Worm (Caenorhabditis elegans): Measurements from ENCODE around the gene B0222.5.

Gene B0222.5

ce11 chrV:9122004-9122403 is 32.7 kb downstream of the B0222.5 start, which contains the start of gene F21C10.13:
TSS of gene F21C10.13 (plus strand) at chrV:9122304.
- TF ChIP-seq F13C5.2 (tag; optimal IDR thresholded peaks at IDR 0.05) (no peak), flt-1 (GFP tag; IDR thresholded peaks at IDR 0.05) (no peak)

ce11 chrV:9112467-9112866 is 42.2 kb downstream of the B0222.5 start, which contains the start of gene F21C10.7:
TSS of gene F21C10.7 (plus strand) at chrV:9112767.
- no peak for TF ChIP-seq pes-1 (GFP tag; IDR thresholded peaks at IDR 0.05)

ce11 chrV:9111957-9112356 is 42.7 kb downstream of the B0222.5 start:
- no peak for TF ChIP-seq aly-1 (tag; optimal IDR thresholded peaks at IDR 0.05)
- TF ChIP-seq ama-1 (optimal IDR thresholded peaks at IDR 0.05), result no peak
- no peak for TF ChIP-seq hmg-4 (GFP tag; optimal IDR thresholded peaks at IDR 0.05)
- no peak for TF ChIP-seq scrt-1 (GFP tag; IDR thresholded peaks at IDR 0.05)
- no peak for TF ChIP-seq tbx-37 (GFP tag; conservative IDR thresholded peaks at IDR 0.05)
- no peak for TF ChIP-seq ceh-36 (tag; optimal IDR thresholded peaks at IDR 0.05)
- no peak for TF ChIP-seq tbx-11 (GFP tag; IDR thresholded peaks at IDR 0.05)
- TF ChIP-seq ets-7 (tag; optimal IDR thresholded peaks at IDR 0.05), result no peak
- TF ChIP-seq pes-1 (GFP tag; IDR thresholded peaks at IDR 0.05), result no peak
- no peak for TF ChIP-seq B0310.2 (tag; optimal IDR thresholded peaks at IDR 0.05)
- no peak for TF ChIP-seq flt-1 (GFP tag; IDR thresholded peaks at IDR 0.05)
- no peak for TF ChIP-seq tra-4 (tag; optimal IDR thresholded peaks at IDR 0.05)
- no peak for TF ChIP-seq hmbx-1 (tag; optimal IDR thresholded peaks at IDR 0.05)
- TF ChIP-seq sea-1 (GFP tag; conservative IDR thresholded peaks at IDR 0.05), result no peak
- no peak for TF ChIP-seq ceh-13 (GFP tag; optimal IDR thresholded peaks at IDR 0.05)
- no peak for TF ChIP-seq F13C5.2 (tag; optimal IDR thresholded peaks at IDR 0.05)
- no peak for TF ChIP-seq hnd-1 (tag; optimal IDR thresholded peaks at IDR 0.05)

ce11 chrV:9109281-9109680 is 45.4 kb downstream of the B0222.5 start, which contains the start of gene pqn-31:
TSS of gene pqn-31 (plus strand) at chrV:9109581.
- TF ChIP-seq F13C5.2 (tag; optimal IDR thresholded peaks at IDR 0.05), result no peak
- no peak for TF ChIP-seq ceh-13 (GFP tag; optimal IDR thresholded peaks at IDR 0.05)
- no peak for TF ChIP-seq hmg-4 (GFP tag; optimal IDR thresholded peaks at IDR 0.05)
- TF ChIP-seq sea-1 (GFP tag; conservative IDR thresholded peaks at IDR 0.05), result no peak
- no peak for TF ChIP-seq hnd-1 (tag; optimal IDR thresholded peaks at IDR 0.05)
- no peak for TF ChIP-seq tbx-11 (GFP tag; IDR thresholded peaks at IDR 0.05)
- no peak for TF ChIP-seq hmbx-1 (tag; optimal IDR thresholded peaks at IDR 0.05)
- TF ChIP-seq ama-1 (optimal IDR thresholded peaks at IDR 0.05), result no peak
- TF ChIP-seq flt-1 (GFP tag; IDR thresholded peaks at IDR 0.05), result no peak
- no peak for TF ChIP-seq aly-1 (tag; optimal IDR thresholded peaks at IDR 0.05)
- TF ChIP-seq tra-4 (tag; optimal IDR thresholded peaks at IDR 0.05), result no peak
- no peak for TF ChIP-seq scrt-1 (GFP tag; IDR thresholded peaks at IDR 0.05)
- no peak for TF ChIP-seq ets-7 (tag; optimal IDR thresholded peaks at IDR 0.05)
- no peak for TF ChIP-seq tbx-37 (GFP tag; conservative IDR thresholded peaks at IDR 0.05)
- no peak for TF ChIP-seq ceh-36 (tag; optimal IDR thresholded peaks at IDR 0.05)
- no peak for TF ChIP-seq B0310.2 (tag; optimal IDR thresholded peaks at IDR 0.05)
- no peak for TF ChIP-seq pes-1 (GFP tag; IDR thresholded peaks at IDR 0.05)

ce11 chrV:9108219-9108618 is 46.5 kb downstream of the B0222.5 start, which contains the start of gene F21C10.18:
TSS of gene F21C10.18 (plus strand) at chrV:9108519.
- no peak for TF ChIP-seq scrt-1 (GFP tag; IDR thresholded peaks at IDR 0.05)
- TF ChIP-seq B0310.2 (tag; optimal IDR thresholded peaks at IDR 0.05), result no peak
- no peak for TF ChIP-seq ama-1 (optimal IDR thresholded peaks at IDR 0.05)
- TF ChIP-seq ceh-13 (GFP tag; optimal IDR thresholded peaks at IDR 0.05), result no peak
- no peak for TF ChIP-seq sea-1 (GFP tag; conservative IDR thresholded peaks at IDR 0.05)
- no peak for TF ChIP-seq aly-1 (tag; optimal IDR thresholded peaks at IDR 0.05)
- TF ChIP-seq F13C5.2 (tag; optimal IDR thresholded peaks at IDR 0.05), result no peak
